Fruit fly (Drosophila melanogaster) whole organism, embryonic: ENCODE results near the gene Pdi.

Source experiments
- Atf-2 ChIP-seq: fragments of 200-800 bp; sonication (Bioruptor generic); optimal IDR thresholded peaks from 2 replicates; lab custom pipeline; 2016; ENCODE audit warnings: missing biosample characterization, missing genetic modification characterization
- B-H2 ChIP-seq: fragments of 200-800 bp; sonication (Bioruptor generic); optimal IDR thresholded peaks from 2 replicates; lab custom pipeline; 2018; ENCODE audit warnings: missing biosample characterization, mild to moderate bottlenecking, missing genetic modification characterization
- CG11398 ChIP-seq: fragments of 200-800 bp; sonication (Bioruptor generic); optimal IDR thresholded peaks from 2 replicates; lab custom pipeline; 2016; ENCODE audit warnings: missing biosample characterization, missing genetic modification characterization
- CG12219 ChIP-seq: fragments of 200-800 bp; sonication (Bioruptor generic); optimal IDR thresholded peaks from 3 replicates; lab custom pipeline; 2018; ENCODE audit warnings: missing biosample characterization, mild to moderate bottlenecking, missing genetic modification characterization
- CG12236 ChIP-seq: fragments of 200-800 bp; sonication (Bioruptor generic); optimal IDR thresholded peaks from 2 replicates; lab custom pipeline; 2016; ENCODE audit warnings: missing biosample characterization, missing genetic modification characterization
- CG13287 ChIP-seq: fragments of 200-800 bp; sonication (Bioruptor generic); IDR thresholded peaks from 2 replicates; pipeline ENCODE4 v1.3.6; 2022; ENCODE audit warnings: missing biosample characterization, missing genetic modification characterization; ENCODE audit not compliant: partially characterized antibody
- CG14667 ChIP-seq: fragments of 200-800 bp; sonication (Bioruptor generic); IDR thresholded peaks from 2 replicates; pipeline ENCODE4 v1.3.6; 2022; ENCODE audit warnings: missing biosample characterization, missing genetic modification characterization
- CG15011 ChIP-seq: fragments of 200-800 bp; sonication (Bioruptor generic); optimal IDR thresholded peaks from 3 replicates; lab custom pipeline; 2018; ENCODE audit warnings: missing biosample characterization, mild to moderate bottlenecking, missing genetic modification characterization
- CG1602 ChIP-seq: fragments of 200-800 bp; sonication (Bioruptor generic); optimal IDR thresholded peaks from 3 replicates; lab custom pipeline; 2016; ENCODE audit warnings: missing biosample characterization, missing genetic modification characterization
- CG17359 ChIP-seq: fragments of 200-800 bp; sonication (Bioruptor generic); optimal IDR thresholded peaks from 3 replicates; lab custom pipeline; 2018; ENCODE audit warnings: missing biosample characterization, mild to moderate bottlenecking, missing genetic modification characterization, moderate library complexity
- CG18011 ChIP-seq: fragments of 200-800 bp; sonication (Bioruptor generic); optimal IDR thresholded peaks from 2 replicates; lab custom pipeline; 2017; ENCODE audit warnings: missing biosample characterization, missing genetic modification characterization, mild to moderate bottlenecking, moderate library complexity, missing genotype
- CG30431 ChIP-seq: fragments of 200-800 bp; sonication (Bioruptor generic); optimal IDR thresholded peaks from 2 replicates; lab custom pipeline; 2017; ENCODE audit warnings: missing biosample characterization, missing genetic modification characterization
- CG3281 ChIP-seq: fragments of 200-800 bp; sonication (Bioruptor generic); optimal IDR thresholded peaks from 3 replicates; lab custom pipeline; 2017; ENCODE audit warnings: missing biosample characterization, mild to moderate bottlenecking, missing genetic modification characterization
- CG42726 ChIP-seq: fragments of 200-800 bp; sonication (Bioruptor generic); IDR thresholded peaks from 2 replicates; pipeline ENCODE4 v1.3.6; 2022; ENCODE audit warnings: missing biosample characterization, missing genetic modification characterization; ENCODE audit not compliant: partially characterized antibody
- CG4282 ChIP-seq: fragments of 200-800 bp; sonication (Bioruptor generic); optimal IDR thresholded peaks from 2 replicates; lab custom pipeline; 2016; ENCODE audit warnings: missing biosample characterization, missing genetic modification characterization
- CG4707 ChIP-seq: fragments of 200-800 bp; sonication (Bioruptor generic); optimal IDR thresholded peaks from 2 replicates; lab custom pipeline; 2018; ENCODE audit warnings: missing biosample characterization, mild to moderate bottlenecking, missing genetic modification characterization, moderate library complexity
- CG5953 ChIP-seq: fragments of 200-800 bp; sonication (Bioruptor generic); IDR thresholded peaks from 2 replicates; pipeline ENCODE4 v1.3.6; 2022; ENCODE audit warnings: missing biosample characterization, missing genetic modification characterization
- CG6254 ChIP-seq: fragments of 200-800 bp; sonication (Bioruptor generic); optimal IDR thresholded peaks from 3 replicates; lab custom pipeline; 2017; ENCODE audit warnings: mild to moderate bottlenecking, missing biosample characterization, missing genetic modification reagents, missing genetic modification characterization
- CG7271 ChIP-seq: fragments of 200-800 bp; sonication (Bioruptor generic); optimal IDR thresholded peaks from 2 replicates; lab custom pipeline; 2018; ENCODE audit warnings: missing biosample characterization, mild to moderate bottlenecking, missing genetic modification characterization, moderate library complexity
- CG7839 ChIP-seq: fragments of 200-800 bp; sonication (Bioruptor generic); optimal IDR thresholded peaks from 3 replicates; lab custom pipeline; 2018; ENCODE audit warnings: missing biosample characterization, mild to moderate bottlenecking, missing genetic modification characterization, moderate library complexity
- CG7928 ChIP-seq: fragments of 200-800 bp; sonication (Bioruptor generic); optimal IDR thresholded peaks from 2 replicates; lab custom pipeline; 2017; ENCODE audit warnings: missing biosample characterization, mild to moderate bottlenecking, missing genetic modification characterization
- Dbx ChIP-seq: fragments of 200-800 bp; sonication (Bioruptor generic); IDR thresholded peaks from 3 replicates; pipeline ENCODE4 v1.3.6; 2022; ENCODE audit warnings: missing biosample characterization, missing genetic modification characterization
- HLH4C ChIP-seq: fragments of 200-800 bp; sonication (Bioruptor generic); IDR thresholded peaks from 3 replicates; pipeline ENCODE4 v1.3.6; 2022; ENCODE audit warnings: missing biosample characterization, missing genetic modification characterization; ENCODE audit not compliant: partially characterized antibody
- HLHmδ ChIP-seq: fragments of 200-800 bp; sonication (Bioruptor generic); optimal IDR thresholded peaks from 2 replicates; lab custom pipeline; 2018; ENCODE audit warnings: missing biosample characterization, mild to moderate bottlenecking, missing genetic modification characterization, moderate library complexity
- Hmx ChIP-seq: fragments of 200-800 bp; sonication (Bioruptor generic); optimal IDR thresholded peaks from 2 replicates; lab custom pipeline; 2016; ENCODE audit warnings: missing biosample characterization, missing genetic modification characterization
- Mad ChIP-seq: fragments of 200-800 bp; sonication (Bioruptor generic); optimal IDR thresholded peaks from 2 replicates; lab custom pipeline; 2016; ENCODE audit warnings: missing biosample characterization, missing genetic modification characterization
- Meics ChIP-seq: fragments of 200-800 bp; sonication (Bioruptor generic); optimal IDR thresholded peaks from 2 replicates; lab custom pipeline; 2017; ENCODE audit warnings: missing biosample characterization, mild to moderate bottlenecking, missing genetic modification characterization
- NC2α ChIP-seq: fragments of 200-800 bp; sonication (Bioruptor generic); optimal IDR thresholded peaks from 2 replicates; lab custom pipeline; 2016; ENCODE audit warnings: missing biosample characterization, missing genetic modification characterization
- Oli ChIP-seq: fragments of 200-800 bp; sonication (Bioruptor generic); optimal IDR thresholded peaks from 2 replicates; lab custom pipeline; 2018; ENCODE audit warnings: missing biosample characterization, mild to moderate bottlenecking, missing genetic modification characterization, moderate library complexity
- Opbp ChIP-seq: fragments of 200-800 bp; sonication (Bioruptor generic); IDR thresholded peaks from 3 replicates; pipeline ENCODE4 v1.3.6; 2022; ENCODE audit warnings: missing biosample characterization, missing genetic modification characterization; ENCODE audit not compliant: partially characterized antibody
- PHDP ChIP-seq: fragments of 200-800 bp; sonication (Bioruptor generic); optimal IDR thresholded peaks from 3 replicates; lab custom pipeline; 2018; ENCODE audit warnings: missing biosample characterization, mild to moderate bottlenecking, missing genetic modification characterization, moderate library complexity
- abd-A ChIP-seq: fragments of 200-800 bp; sonication (Bioruptor generic); optimal IDR thresholded peaks from 3 replicates; lab custom pipeline; 2019; ENCODE audit warnings: missing biosample characterization, mild to moderate bottlenecking, missing genetic modification characterization, moderate library complexity
- ap ChIP-seq: fragments of 200-800 bp; sonication (Bioruptor generic); IDR thresholded peaks from 2 replicates; pipeline ENCODE4 v1.3.6; 2022; ENCODE audit warnings: missing biosample characterization, missing genetic modification characterization
- cg ChIP-seq: fragments of 200-800 bp; sonication (Bioruptor generic); optimal IDR thresholded peaks from 3 replicates; lab custom pipeline; 2019; ENCODE audit warnings: missing biosample characterization, mild to moderate bottlenecking, missing genetic modification characterization, moderate library complexity
- crol ChIP-seq: fragments of 200-800 bp; sonication (Bioruptor generic); IDR thresholded peaks from 2 replicates; pipeline ENCODE4 v1.3.6; 2022; ENCODE audit warnings: missing biosample characterization, missing genetic modification characterization
- gsb-n ChIP-seq: fragments of 200-800 bp; sonication (Bioruptor generic); optimal IDR thresholded peaks from 3 replicates; lab custom pipeline; 2018; ENCODE audit warnings: missing biosample characterization, mild to moderate bottlenecking, missing genetic modification characterization
- kah ChIP-seq: fragments of 200-800 bp; sonication (Bioruptor generic); optimal IDR thresholded peaks from 2 replicates; lab custom pipeline; 2018; ENCODE audit warnings: missing biosample characterization, mild to moderate bottlenecking, missing genetic modification characterization
- mam ChIP-seq: fragments of 200-800 bp; sonication (Bioruptor generic); optimal IDR thresholded peaks from 3 replicates; lab custom pipeline; 2016; ENCODE audit warnings: missing biosample characterization, missing genetic modification characterization
- mld ChIP-seq: fragments of 200-800 bp; sonication (Bioruptor generic); IDR thresholded peaks from 3 replicates; pipeline ENCODE4 v1.3.6; 2022; ENCODE audit warnings: missing biosample characterization, missing genetic modification characterization; ENCODE audit not compliant: partially characterized antibody
- peb ChIP-seq: fragments of 200-800 bp; sonication (Bioruptor generic); IDR thresholded peaks from 2 replicates; pipeline ENCODE4 v1.3.6; 2022; ENCODE audit warnings: missing biosample characterization, missing genetic modification characterization
- pho ChIP-seq: fragments of 200-800 bp; sonication (Bioruptor generic); optimal IDR thresholded peaks from 2 replicates; lab custom pipeline; 2016; ENCODE audit warnings: missing biosample characterization, missing genetic modification characterization
- pnt ChIP-seq: fragments of 200-800 bp; sonication (Bioruptor generic); optimal IDR thresholded peaks from 3 replicates; lab custom pipeline; 2016; ENCODE audit warnings: missing biosample characterization, missing genetic modification characterization
- psq ChIP-seq: fragments of 200-800 bp; sonication (Bioruptor generic); optimal IDR thresholded peaks from 2 replicates; lab custom pipeline; 2017; ENCODE audit warnings: missing biosample characterization, missing genetic modification characterization
- slbo ChIP-seq: fragments of 200-800 bp; sonication (Bioruptor generic); IDR thresholded peaks from 2 replicates; pipeline ENCODE4 v1.3.6; 2022; ENCODE audit warnings: missing biosample characterization, missing genetic modification characterization
- so ChIP-seq: fragments of 200-800 bp; sonication (Bioruptor generic); IDR thresholded peaks from 3 replicates; pipeline ENCODE4 v1.3.6; 2022; ENCODE audit warnings: missing biosample characterization, missing genetic modification characterization
- tap ChIP-seq: fragments of 200-800 bp; optimal IDR thresholded peaks from 3 replicates; lab custom pipeline; 2019; ENCODE audit warnings: missing biosample characterization, mild to moderate bottlenecking, missing genetic modification characterization, moderate library complexity
- toy ChIP-seq: fragments of 200-800 bp; sonication (Bioruptor generic); IDR thresholded peaks from 2 replicates; pipeline ENCODE4 v1.3.6; 2022; ENCODE audit warnings: missing biosample characterization, missing genetic modification characterization
- z ChIP-seq: fragments of 200-800 bp; sonication (Bioruptor generic); IDR thresholded peaks from 3 replicates; pipeline ENCODE4 v1.3.6; 2022; ENCODE audit warnings: missing biosample characterization, missing genetic modification characterization
- zfh1 ChIP-seq: fragments of 200-800 bp; sonication (Bioruptor generic); IDR thresholded peaks from 3 replicates; pipeline ENCODE4 v1.3.6; 2022; ENCODE audit warnings: missing biosample characterization, missing genetic modification characterization

The Pdi gene

dm6 chr3L:15098659-15099512, 43.8 kb downstream of the Pdi start (continued):
- TF ChIP-seq psq (GFP tag; lab: Kevin White, UChicago) (peak; percentile 11), crol (no peak; the same call in 1 of the 2 replicates), CG14667 (GFP tag; lab: Robert Waterston, UW) (peak; percentile 76; the same call in 1 of the 2 replicates), tap (tag; lab: Kevin White, UChicago) (peak; percentile 94), CG17359 (tag; lab: Kevin White, UChicago) (peak; percentile 91), CG5953 (GFP tag; lab: Robert Waterston, UW) (peak; percentile 63; the same call in 1 of the 2 replicates), CG11398 (no peak), pnt (GFP tag; lab: Kevin White, UChicago) (peak; percentile 38), CG30431 (GFP tag; lab: Kevin White, UChicago) (peak; percentile 6), CG1602 (peak; percentile 53), Mad (no peak), CG4282 (GFP tag; lab: Kevin White, UChicago) (no peak), mld (GFP tag; lab: Robert Waterston, UW) (no peak), Dbx (GFP tag; lab: Robert Waterston, UW) (peak; percentile 75), CG15011 (GFP tag; lab: Kevin White, UChicago) (peak; percentile 69), toy (GFP tag; lab: Robert Waterston, UW) (peak; percentile 39; the same call in 1 of the 2 replicates), Meics (GFP tag; lab: Kevin White, UChicago) (peak; percentile 92), CG13287 (no peak), peb (GFP tag; lab: Robert Waterston, UW) (peak; percentile 75), cg (GFP tag; lab: Kevin White, UChicago) (no peak), Opbp (GFP tag; lab: Robert Waterston, UW) (no peak), abd-A (peak; percentile 53), gsb-n (peak; percentile 96), ap (peak; percentile 79), HLHmδ (no peak), NC2α (GFP tag; lab: Kevin White, UChicago) (no peak), so (GFP tag; lab: Robert Waterston, UW) (no peak), CG7928 (GFP tag; lab: Kevin White, UChicago) (peak; percentile 5), HLH4C (no peak), kah (peak; percentile 62), z (GFP tag; lab: Robert Waterston, UW) (no peak), mam (GFP tag; lab: Kevin White, UChicago) (no peak), CG12236 (GFP tag; lab: Kevin White, UChicago) (no peak), CG4707 (peak; percentile 34), CG7839 (tag; lab: Kevin White, UChicago) (peak; percentile 87), CG12219 (peak; percentile 54), CG42726 (GFP tag; lab: Robert Waterston, UW) (no peak), zfh1 (GFP tag; lab: Robert Waterston, UW) (peak; percentile 90), PHDP (tag; lab: Kevin White, UChicago) (peak; percentile 86), Hmx (GFP tag; lab: Kevin White, UChicago) (no peak), B-H2 (GFP tag; lab: Kevin White, UChicago) (no peak), CG3281 (GFP tag; lab: Kevin White, UChicago) (peak; percentile 92), pho (no peak), CG6254 (GFP tag; lab: Kevin White, UChicago) (peak; percentile 88), Atf-2 (peak; percentile 0), CG7271 (tag; lab: Kevin White, UChicago) (peak; percentile 93), slbo (GFP tag; lab: Robert Waterston, UW) (peak; percentile 71), Oli (peak; percentile 80), CG18011 (GFP tag; lab: Kevin White, UChicago) (no peak)
